Worm (Caenorhabditis elegans) whole organism, early embryonic: ENCODE data around the gene Y54G2A.32.

Experiments used
- ama-1 ChIP-seq: fragments of 150-350 bp; optimal IDR thresholded peaks from 2 replicates; lab custom pipeline; 2014
- ceh-13 ChIP-seq: fragments of 200-800 bp; sonication (Bioruptor generic); optimal IDR thresholded peaks from 2 replicates; lab custom pipeline; 2018; ENCODE audit warnings: mild to moderate bottlenecking, missing genetic modification characterization, missing compliant biosample characterization

ce11 chrIV:2819633-2820032 is 15.9 kb downstream of the Y54G2A.32 start, which contains the start of gene Y54G2A.13:
- no peak for TF ChIP-seq ceh-13 (GFP tag; lab: Kevin White, UChicago)
- TF ChIP-seq ama-1, result no peak
